Worm (Caenorhabditis elegans): ENCODE results near the gene mup-2.

DNA sequence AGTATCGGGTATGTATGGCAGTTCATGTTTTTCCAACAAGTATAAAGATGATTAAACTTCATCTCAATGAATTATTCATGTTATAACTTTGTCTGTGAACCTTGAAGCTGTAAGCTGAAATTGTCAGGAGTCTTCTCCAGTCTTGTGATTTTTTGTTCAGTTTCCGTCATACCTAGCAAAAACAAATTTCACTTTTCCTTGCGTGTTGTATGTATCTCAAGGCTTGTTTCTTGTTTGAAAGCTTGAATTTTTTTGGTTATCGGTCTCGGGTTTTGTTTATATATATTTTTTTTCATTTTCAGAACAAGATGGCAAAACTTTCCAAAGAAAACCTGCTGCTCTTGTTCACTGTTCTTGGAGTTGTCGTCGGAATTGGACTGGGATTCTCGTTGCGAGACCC lies 6.9 kb downstream of the mup-2 start, which contains the start of gene glt-4:
- no peak for TF ChIP-seq ama-1 (optimal IDR thresholded peaks at IDR 0.05)
- TF ChIP-seq elt-2 (tag; optimal IDR thresholded peaks at IDR 0.05): no peak
- no peak for TF ChIP-seq tbx-7 (tag; optimal IDR thresholded peaks at IDR 0.05)
- TF ChIP-seq ztf-16 (tag; optimal IDR thresholded peaks at IDR 0.05): no peak
- no peak for TF ChIP-seq lin-11 (tag; optimal IDR thresholded peaks at IDR 0.05)
- TF ChIP-seq ceh-48 (tag; optimal IDR thresholded peaks at IDR 0.05): no peak
- TF ChIP-seq gmeb-2 (tag; optimal IDR thresholded peaks at IDR 0.05): no peak
- TF ChIP-seq sox-4 (tag; optimal IDR thresholded peaks at IDR 0.05): no peak
- TF ChIP-seq ceh-9 (tag; optimal IDR thresholded peaks at IDR 0.05): no peak
- no peak for TF ChIP-seq K02D7.2 (tag; optimal IDR thresholded peaks at IDR 0.05)
- no peak for TF ChIP-seq C08G9.2 (tag; optimal IDR thresholded peaks at IDR 0.05)
- no peak for TF ChIP-seq elt-4 (tag; optimal IDR thresholded peaks at IDR 0.05)
